Fruit fly (Drosophila melanogaster): Measurements from ENCODE around the gene Nep6.

Gene Nep6

DNA sequence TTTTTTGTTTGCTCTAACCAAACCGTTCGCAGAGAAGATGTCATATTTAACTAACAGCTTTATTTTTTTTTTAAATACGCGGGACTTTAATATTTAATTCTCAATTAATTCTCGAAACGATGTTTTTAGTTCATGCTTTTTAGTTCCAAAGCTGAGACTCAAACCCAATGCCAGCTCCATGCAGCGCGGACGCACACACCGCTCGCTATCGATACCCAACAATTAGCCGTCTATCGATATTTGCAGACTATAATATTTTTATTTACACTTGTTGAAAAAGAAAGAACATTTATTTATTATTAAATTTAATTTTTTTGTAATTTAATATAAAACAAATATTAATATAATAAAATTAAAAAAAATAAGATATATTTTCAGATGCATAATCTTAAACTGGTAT lies 36.8 kb upstream of the Nep6 start:
- TF ChIP-seq ttk (optimal IDR thresholded peaks at IDR 0.05) (no peak), Sin3A (optimal IDR thresholded peaks at IDR 0.05) (no peak), insv (optimal IDR thresholded peaks at IDR 0.05) (no peak), psq (optimal IDR thresholded peaks at IDR 0.05) (no peak), Myc (optimal IDR thresholded peaks at IDR 0.05) (no peak), h (optimal IDR thresholded peaks at IDR 0.05) (no peak)

DNA sequence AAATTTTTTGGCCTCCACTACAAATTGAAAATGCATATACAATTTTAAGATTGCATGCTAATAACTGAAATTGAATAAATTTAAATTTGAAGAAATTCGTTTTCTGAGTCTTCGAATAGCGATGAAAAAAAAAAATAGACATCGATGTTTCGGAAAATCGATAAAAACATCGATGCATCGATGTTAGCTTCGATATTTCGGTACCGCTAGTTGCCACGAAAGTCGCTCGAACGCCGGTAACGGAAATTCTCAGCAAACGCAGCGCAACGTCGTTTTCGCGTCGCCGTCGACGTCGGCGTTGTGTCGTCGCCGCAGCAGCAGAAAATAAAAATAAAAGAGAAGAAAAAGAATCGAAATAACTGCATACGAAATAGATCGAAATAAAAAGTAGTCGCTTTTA lies 36.4 kb upstream of the Nep6 start, which contains the start of gene Agpat1:
Gene Agpat1 (plus strand): TSS at position 191 of the 400 bp plus-strand sequence.
- TF ChIP-seq Myc (optimal IDR thresholded peaks at IDR 0.05) = no peak

DNA sequence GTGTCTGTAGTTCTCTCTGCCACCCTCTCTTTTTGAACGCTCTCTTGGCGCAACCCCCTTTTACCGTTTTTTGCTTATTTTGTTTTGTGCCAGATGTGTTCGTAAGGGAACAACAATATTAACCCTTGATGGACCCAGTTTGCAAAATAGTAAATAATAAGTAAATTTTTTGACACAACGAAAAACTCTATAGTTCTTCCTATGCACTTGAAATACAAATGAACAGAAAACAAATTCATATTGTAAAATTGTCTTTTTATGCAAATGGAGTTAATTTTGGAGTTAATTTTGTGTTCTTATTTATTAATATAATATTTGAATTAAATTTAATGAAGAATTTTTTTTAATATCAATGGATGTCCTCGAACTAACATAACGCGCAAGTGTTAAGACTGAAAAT lies 35.7 kb upstream of the Nep6 start:
- TF ChIP-seq insv (optimal IDR thresholded peaks at IDR 0.05) = no peak
- TF ChIP-seq psq (optimal IDR thresholded peaks at IDR 0.05) = no peak
- no peak for TF ChIP-seq h (optimal IDR thresholded peaks at IDR 0.05)
- TF ChIP-seq ttk (optimal IDR thresholded peaks at IDR 0.05) = no peak
- no peak for TF ChIP-seq Myc (optimal IDR thresholded peaks at IDR 0.05)
- TF ChIP-seq Sin3A (optimal IDR thresholded peaks at IDR 0.05) = no peak

DNA sequence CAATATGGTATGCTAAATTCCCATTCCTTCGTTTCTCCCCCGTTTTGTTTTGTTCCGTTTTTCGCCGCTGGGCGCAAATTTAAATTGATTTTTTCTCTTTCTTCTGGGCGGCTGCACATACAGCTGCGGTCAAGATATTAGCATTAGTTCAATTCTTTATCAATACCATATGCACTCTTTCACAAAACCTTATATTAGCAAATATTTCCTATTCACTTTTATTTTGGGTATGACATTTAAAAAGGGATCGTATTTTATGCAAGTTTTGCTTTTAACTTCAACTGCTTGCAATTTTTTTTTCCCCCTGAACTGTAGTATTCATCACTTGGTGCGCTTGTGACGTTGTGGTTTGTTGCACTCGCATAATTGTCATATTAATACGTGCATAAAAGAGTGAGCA lies 35.2 kb upstream of the Nep6 start:
- TF ChIP-seq insv (optimal IDR thresholded peaks at IDR 0.05) (no peak), Myc (optimal IDR thresholded peaks at IDR 0.05) (no peak), Sin3A (optimal IDR thresholded peaks at IDR 0.05) (no peak)

DNA sequence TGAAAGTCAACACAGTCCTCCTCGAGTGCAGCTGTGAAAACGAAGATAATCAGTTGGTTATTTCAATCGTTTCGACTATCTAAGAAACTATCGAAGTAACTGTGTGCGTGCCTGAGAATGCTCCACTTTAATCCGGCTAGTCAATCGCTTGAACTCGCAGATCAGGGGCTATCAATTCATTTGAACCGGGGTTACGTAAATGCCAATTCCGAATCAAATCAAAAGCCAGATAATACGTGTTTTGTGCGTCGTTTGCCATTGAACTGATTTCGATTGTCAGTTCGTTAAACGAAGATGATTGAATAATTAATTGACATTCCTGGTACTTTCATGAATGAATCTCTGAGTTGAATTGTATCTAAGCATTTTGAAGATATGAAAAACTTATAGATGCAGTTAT lies 24.3 kb upstream of the Nep6 start:
- TF ChIP-seq psq (optimal IDR thresholded peaks at IDR 0.05) = no peak
- no peak for TF ChIP-seq insv (optimal IDR thresholded peaks at IDR 0.05)
- no peak for TF ChIP-seq Myc (optimal IDR thresholded peaks at IDR 0.05)

DNA sequence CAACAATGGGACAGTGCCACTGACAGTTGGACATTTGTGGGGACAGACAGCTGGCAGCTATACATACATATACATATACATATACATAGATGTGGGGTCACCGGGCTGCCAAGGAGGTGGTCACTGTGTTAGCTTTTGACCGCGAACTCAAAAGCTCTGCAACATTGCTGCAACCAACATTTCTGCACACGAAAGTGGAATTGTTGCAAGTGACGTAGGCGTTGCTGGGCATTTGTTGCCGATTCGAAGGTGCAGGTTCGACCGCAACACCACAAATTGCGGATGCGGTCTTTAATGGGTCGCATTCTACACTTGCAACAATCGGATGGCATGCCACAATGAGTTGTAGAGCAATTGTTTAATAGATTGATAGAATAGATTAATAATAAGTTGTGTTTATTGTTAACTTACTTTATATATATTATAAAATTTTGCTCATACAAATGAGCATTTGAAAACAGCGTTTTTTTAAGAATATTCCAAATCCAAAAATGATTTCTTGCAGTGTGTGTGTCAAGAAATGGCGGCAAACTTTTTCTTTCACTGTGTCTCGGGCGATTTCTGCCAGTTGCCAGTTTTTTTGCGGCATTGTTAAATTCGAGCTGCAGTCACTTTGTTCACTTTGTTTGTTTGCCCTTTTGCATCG lies 23.6 kb upstream of the Nep6 start:
- TF ChIP-seq h (optimal IDR thresholded peaks at IDR 0.05) (no peak), Myc (optimal IDR thresholded peaks at IDR 0.05) (no peak), insv (optimal IDR thresholded peaks at IDR 0.05) (no peak), Sin3A (optimal IDR thresholded peaks at IDR 0.05) (no peak), ttk (optimal IDR thresholded peaks at IDR 0.05) (no peak), psq (optimal IDR thresholded peaks at IDR 0.05) (no peak)

DNA sequence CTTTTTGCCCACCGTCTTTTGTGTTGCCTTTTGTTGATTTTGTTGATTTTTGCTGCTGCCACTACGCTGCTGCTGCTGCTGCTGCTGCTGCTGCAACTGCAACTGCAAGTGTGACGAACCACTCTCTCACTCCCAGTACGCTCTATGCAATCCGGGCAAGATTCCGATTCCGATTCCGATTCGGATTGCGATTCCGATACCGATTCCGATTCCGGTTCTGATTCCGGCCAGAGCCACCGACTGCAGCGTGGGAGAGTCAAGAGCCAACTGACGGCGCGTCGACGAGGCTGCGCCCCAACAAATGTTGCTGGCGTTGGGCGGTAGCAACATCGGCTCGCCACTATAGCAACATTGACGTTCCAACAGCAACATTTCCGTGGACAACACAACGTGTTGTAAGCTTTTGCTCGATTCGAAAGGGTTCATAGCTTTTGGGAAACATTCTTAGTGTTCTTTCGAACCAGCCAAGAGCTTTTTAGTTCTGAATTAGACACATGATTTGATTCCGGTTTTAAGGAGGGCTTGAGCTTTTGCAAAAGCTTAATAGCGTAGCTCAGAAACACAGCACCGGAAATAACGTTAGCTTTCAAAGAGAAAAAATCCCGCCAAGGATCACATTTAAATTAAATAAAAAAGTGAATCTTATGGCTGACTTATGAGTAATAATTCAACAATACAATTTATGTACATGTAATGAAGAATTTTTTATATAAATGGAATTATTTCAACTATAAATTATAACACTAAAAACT lies 16.6 kb upstream of the Nep6 start, which contains the start of gene CG32647:
Gene CG32647 (minus strand): TSS at position 269 of the 752 bp plus-strand sequence.
- TF ChIP-seq ttk (optimal IDR thresholded peaks at IDR 0.05) (no peak), Myc (optimal IDR thresholded peaks at IDR 0.05) (no peak), psq (optimal IDR thresholded peaks at IDR 0.05) (no peak), Sin3A (optimal IDR thresholded peaks at IDR 0.05) (no peak), h (optimal IDR thresholded peaks at IDR 0.05) (no peak), insv (optimal IDR thresholded peaks at IDR 0.05) (no peak)

DNA sequence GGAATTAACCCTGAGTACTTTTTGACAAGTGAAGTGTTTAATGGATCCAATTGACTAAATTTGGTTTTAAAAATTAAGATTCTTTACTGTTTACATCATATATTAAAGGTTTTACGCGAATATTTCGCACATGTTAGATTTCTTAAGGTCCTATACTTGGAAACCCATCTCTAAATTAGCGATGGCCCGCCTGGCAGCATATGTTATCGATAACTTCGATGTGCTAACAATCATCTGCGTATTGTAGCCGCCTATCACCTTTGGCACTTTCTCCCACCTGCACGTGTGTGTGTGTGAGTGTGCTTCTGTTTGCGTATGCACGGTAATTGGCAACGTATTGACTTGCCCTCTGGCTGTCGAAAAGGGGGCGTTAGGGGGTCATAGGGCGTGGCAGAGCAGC lies 20.1 kb downstream of the Nep6 start:
- TF ChIP-seq Sin3A (optimal IDR thresholded peaks at IDR 0.05) (no peak), psq (optimal IDR thresholded peaks at IDR 0.05) (no peak), Myc (optimal IDR thresholded peaks at IDR 0.05) (no peak), h (optimal IDR thresholded peaks at IDR 0.05) (no peak), ttk (optimal IDR thresholded peaks at IDR 0.05) (no peak), insv (optimal IDR thresholded peaks at IDR 0.05) (no peak)

DNA sequence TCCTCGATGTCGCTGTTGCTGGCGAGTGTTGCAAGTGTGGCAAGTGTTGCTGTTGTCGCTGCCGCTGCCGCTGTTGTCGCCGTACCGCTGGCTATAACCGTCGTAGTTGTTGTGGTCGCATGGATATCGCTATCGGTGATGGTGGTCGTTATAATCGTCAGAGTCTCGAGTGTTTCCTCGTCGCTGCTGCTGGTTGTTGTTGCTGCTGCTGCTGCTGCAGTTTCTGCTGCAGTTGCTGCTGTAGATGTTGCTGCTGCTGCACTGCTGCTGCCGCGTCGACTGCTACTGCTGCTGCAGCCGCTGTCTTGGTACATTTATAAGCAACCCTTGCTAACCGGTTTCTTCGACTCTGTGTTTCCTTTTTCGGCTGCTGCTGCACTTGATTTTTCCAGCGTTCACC lies 29.9 kb downstream of the Nep6 start:
- no peak for TF ChIP-seq psq (optimal IDR thresholded peaks at IDR 0.05)
- no peak for TF ChIP-seq h (optimal IDR thresholded peaks at IDR 0.05)
- TF ChIP-seq ttk (optimal IDR thresholded peaks at IDR 0.05) = no peak

DNA sequence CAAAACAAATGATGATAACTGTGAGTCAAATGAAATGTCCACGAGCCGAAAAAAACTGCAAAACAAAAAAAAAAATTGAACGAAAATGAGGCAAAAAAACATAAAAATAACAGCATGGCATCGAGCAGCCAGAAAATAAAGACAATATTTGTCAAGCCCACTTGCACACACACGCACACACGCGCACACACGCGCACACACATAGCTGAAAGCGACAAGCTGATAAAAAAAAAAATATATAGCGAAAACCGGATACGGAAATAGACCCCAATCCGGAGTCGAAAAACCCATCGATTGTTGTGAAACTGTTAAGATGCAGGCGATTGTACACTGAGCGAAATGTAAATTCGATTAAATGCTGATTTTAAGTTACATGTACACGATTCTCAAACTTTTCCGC lies 38.6 kb downstream of the Nep6 start:
- TF ChIP-seq ttk (optimal IDR thresholded peaks at IDR 0.05) = no peak
- no peak for TF ChIP-seq Myc (optimal IDR thresholded peaks at IDR 0.05)
- TF ChIP-seq insv (optimal IDR thresholded peaks at IDR 0.05) = no peak
- TF ChIP-seq Sin3A (optimal IDR thresholded peaks at IDR 0.05) = no peak
- TF ChIP-seq psq (optimal IDR thresholded peaks at IDR 0.05) = no peak
- no peak for TF ChIP-seq h (optimal IDR thresholded peaks at IDR 0.05)

DNA sequence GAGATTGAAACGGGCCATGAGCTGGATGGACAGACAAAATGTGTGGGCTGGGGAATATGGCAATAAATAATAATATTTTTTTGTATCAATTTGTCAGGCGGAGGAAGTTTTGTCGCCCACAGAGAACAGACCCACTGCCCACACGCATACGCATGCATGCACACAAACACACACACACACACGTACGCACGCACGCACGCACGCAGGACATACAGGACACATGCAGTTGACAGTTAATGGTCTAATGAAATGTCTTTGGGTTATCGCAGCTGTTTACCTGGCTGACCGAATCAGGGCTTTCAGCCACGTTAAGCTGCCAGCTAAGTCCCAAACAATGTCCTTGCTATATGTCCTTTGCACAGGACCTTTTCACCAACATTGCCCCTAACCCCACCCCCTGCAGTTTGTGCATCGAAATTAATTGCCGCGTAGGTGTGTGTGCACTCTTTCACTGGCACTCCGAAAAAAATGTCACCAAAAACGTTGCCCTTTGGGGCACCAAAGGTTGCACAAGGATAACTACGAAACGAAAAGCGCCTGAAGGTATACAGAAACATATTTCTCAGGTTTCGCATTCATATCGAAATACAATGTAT lies 40.5 kb downstream of the Nep6 start:
- TF ChIP-seq Sin3A (optimal IDR thresholded peaks at IDR 0.05) = no peak
- no peak for TF ChIP-seq ttk (optimal IDR thresholded peaks at IDR 0.05)
- TF ChIP-seq psq (optimal IDR thresholded peaks at IDR 0.05) = no peak
- no peak for TF ChIP-seq insv (optimal IDR thresholded peaks at IDR 0.05)
- TF ChIP-seq h (optimal IDR thresholded peaks at IDR 0.05) = no peak
- TF ChIP-seq Myc (optimal IDR thresholded peaks at IDR 0.05) = no peak

Measured in Kc167 (cell line).